Worm (Caenorhabditis elegans): ENCODE measurements around the gene Y41D4B.1.

Gene Y41D4B.1

ce11 chrIV:1720474-1720873 lies 48.0 kb downstream of the Y41D4B.1 start, which contains the start of gene epic-2:
TSS of gene epic-2 (plus strand) at chrIV:1720790.
- TF ChIP-seq nhr-12 (tag; optimal IDR thresholded peaks at IDR 0.05) (no peak), pha-4 (tag; optimal IDR thresholded peaks at IDR 0.05) (no peak), nhr-23 (tag; optimal IDR thresholded peaks at IDR 0.05) (no peak), nhr-67 (tag; optimal IDR thresholded peaks at IDR 0.05) (no peak), R02D3.7 (tag; optimal IDR thresholded peaks at IDR 0.05) (no peak), daf-12 (tag; optimal IDR thresholded peaks at IDR 0.05) (no peak), nhr-237 (tag; optimal IDR thresholded peaks at IDR 0.05) (no peak), lin-15B (tag; optimal IDR thresholded peaks at IDR 0.05) (no peak), ZK546.5 (tag; optimal IDR thresholded peaks at IDR 0.05) (no peak), ceh-28 (tag; optimal IDR thresholded peaks at IDR 0.05) (no peak), nhr-25 (tag; optimal IDR thresholded peaks at IDR 0.05) (no peak)

ce11 chrIV:1721610-1722009 lies 49.1 kb downstream of the Y41D4B.1 start:
- TF ChIP-seq egl-27 (tag; optimal IDR thresholded peaks at IDR 0.05): no peak
- no peak for TF ChIP-seq ztf-11 (tag; optimal IDR thresholded peaks at IDR 0.05)
- TF ChIP-seq nhr-25 (tag; optimal IDR thresholded peaks at IDR 0.05): no peak
- TF ChIP-seq sea-2 (GFP tag; optimal IDR thresholded peaks at IDR 0.05): no peak
- no peak for TF ChIP-seq unc-62 (GFP tag; optimal IDR thresholded peaks at IDR 0.05)
- no peak for TF ChIP-seq mml-1 (tag; optimal IDR thresholded peaks at IDR 0.05)
- TF ChIP-seq jun-1 (tag; optimal IDR thresholded peaks at IDR 0.05): no peak
- no peak for TF ChIP-seq eor-1 (tag; optimal IDR thresholded peaks at IDR 0.05)
- TF ChIP-seq elt-1 (tag; optimal IDR thresholded peaks at IDR 0.05): no peak
- TF ChIP-seq nfya-1 (tag; optimal IDR thresholded peaks at IDR 0.05; ENCODE audit: insufficient read depth): no peak

ce11 chrIV:1722953-1723352 lies 50.5 kb downstream of the Y41D4B.1 start:
- TF ChIP-seq ceh-9 (tag; optimal IDR thresholded peaks at IDR 0.05) (no peak), ceh-28 (tag; optimal IDR thresholded peaks at IDR 0.05) (no peak), elt-1 (tag; optimal IDR thresholded peaks at IDR 0.05) (no peak), nhr-28 (tag; optimal IDR thresholded peaks at IDR 0.05) (no peak), zag-1 (tag; optimal IDR thresholded peaks at IDR 0.05) (no peak), nhr-12 (tag; optimal IDR thresholded peaks at IDR 0.05) (no peak), nhr-11 (tag; optimal IDR thresholded peaks at IDR 0.05) (no peak), nhr-43 (tag; optimal IDR thresholded peaks at IDR 0.05; ENCODE audit: poor library complexity, severe bottlenecking) (peak; percentile 23), daf-12 (tag; optimal IDR thresholded peaks at IDR 0.05) (no peak), nfya-1 (tag; optimal IDR thresholded peaks at IDR 0.05; ENCODE audit: insufficient read depth) (no peak), lsy-12 (tag; optimal IDR thresholded peaks at IDR 0.05) (no peak), sea-2 (GFP tag; optimal IDR thresholded peaks at IDR 0.05) (no peak), egl-5 (tag; optimal IDR thresholded peaks at IDR 0.05) (no peak), nhr-76 (tag; optimal IDR thresholded peaks at IDR 0.05) (no peak), ceh-82 (tag; optimal IDR thresholded peaks at IDR 0.05) (no peak), skn-1 (tag; optimal IDR thresholded peaks at IDR 0.05) (no peak), nhr-23 (tag; optimal IDR thresholded peaks at IDR 0.05) (no peak), ama-1 (optimal IDR thresholded peaks at IDR 0.05) (peak; percentile 4), snpc-4 (tag; optimal IDR thresholded peaks at IDR 0.05) (no peak), elt-3 (tag; optimal IDR thresholded peaks at IDR 0.05) (no peak), nhr-25 (tag; optimal IDR thresholded peaks at IDR 0.05) (peak; percentile 25), fkh-2 (tag; optimal IDR thresholded peaks at IDR 0.05) (no peak), aly-2 (tag; optimal IDR thresholded peaks at IDR 0.05) (no peak), pqm-1 (tag; optimal IDR thresholded peaks at IDR 0.05) (no peak), nhr-237 (tag; optimal IDR thresholded peaks at IDR 0.05) (no peak), mml-1 (tag; optimal IDR thresholded peaks at IDR 0.05) (no peak)

ce11 chrIV:1724283-1724682 lies 51.8 kb downstream of the Y41D4B.1 start, which contains the start of gene epic-3:
TSS of gene epic-3 (minus strand) at chrIV:1724383.
- no peak for TF ChIP-seq elt-1 (tag; optimal IDR thresholded peaks at IDR 0.05)
- no peak for TF ChIP-seq unc-62 (GFP tag; optimal IDR thresholded peaks at IDR 0.05)
- TF ChIP-seq nhr-76 (tag; optimal IDR thresholded peaks at IDR 0.05): no peak
- no peak for TF ChIP-seq nhr-25 (tag; optimal IDR thresholded peaks at IDR 0.05)
- TF ChIP-seq snpc-4 (tag; optimal IDR thresholded peaks at IDR 0.05): no peak
- TF ChIP-seq nhr-77 (tag; optimal IDR thresholded peaks at IDR 0.05): no peak

Data from whole organism, L3 larva.